Fruit fly (Drosophila melanogaster) whole organism, embryonic: Measurements from ENCODE around the gene CG14915.

Experiments
- B-H1 ChIP-seq: fragments of 200-800 bp; sonication (Bioruptor generic); IDR thresholded peaks from 3 replicates; pipeline ENCODE4 v1.3.6; 2022; ENCODE audit warnings: missing biosample characterization, missing genetic modification characterization
- BtbVII ChIP-seq: fragments of 200-800 bp; sonication (Bioruptor generic); optimal IDR thresholded peaks from 3 replicates; lab custom pipeline; 2017; ENCODE audit warnings: missing biosample characterization, mild to moderate bottlenecking, missing genetic modification characterization
- CG10654 ChIP-seq: fragments of 200-800 bp; sonication (Bioruptor generic); optimal IDR thresholded peaks from 2 replicates; lab custom pipeline; 2016; ENCODE audit warnings: missing biosample characterization, missing genetic modification characterization
- CG11504 ChIP-seq: fragments of 200-800 bp; sonication (Bioruptor generic); optimal IDR thresholded peaks from 3 replicates; lab custom pipeline; 2019; ENCODE audit warnings: missing biosample characterization, mild to moderate bottlenecking, missing genetic modification characterization, moderate library complexity
- CG12236 ChIP-seq: fragments of 200-800 bp; sonication (Bioruptor generic); optimal IDR thresholded peaks from 2 replicates; lab custom pipeline; 2016; ENCODE audit warnings: missing biosample characterization, missing genetic modification characterization
- CG13123 ChIP-seq: fragments of 200-800 bp; sonication (Bioruptor generic); optimal IDR thresholded peaks from 2 replicates; lab custom pipeline; 2016; ENCODE audit warnings: missing biosample characterization, missing genetic modification characterization
- CG14441 ChIP-seq: fragments of 200-800 bp; sonication (Bioruptor generic); IDR thresholded peaks from 2 replicates; pipeline ENCODE4 v1.3.6; 2022; ENCODE audit warnings: missing biosample characterization, missing genetic modification characterization
- CG14710 ChIP-seq: fragments of 200-800 bp; sonication (Bioruptor generic); optimal IDR thresholded peaks from 3 replicates; lab custom pipeline; 2019; ENCODE audit warnings: missing biosample characterization, mild to moderate bottlenecking, missing genetic modification characterization, moderate library complexity
- CG15479 ChIP-seq: fragments of 200-800 bp; sonication (Bioruptor generic); optimal IDR thresholded peaks from 3 replicates; lab custom pipeline; 2019; ENCODE audit warnings: missing biosample characterization, mild to moderate bottlenecking, missing genetic modification characterization, moderate library complexity
- CG17328 ChIP-seq: fragments of 200-800 bp; sonication (Bioruptor generic); IDR thresholded peaks from 2 replicates; pipeline ENCODE4 v1.3.6; 2022; ENCODE audit warnings: missing biosample characterization, missing genetic modification characterization
- CG17359 ChIP-seq: fragments of 200-800 bp; sonication (Bioruptor generic); optimal IDR thresholded peaks from 3 replicates; lab custom pipeline; 2018; ENCODE audit warnings: missing biosample characterization, mild to moderate bottlenecking, missing genetic modification characterization, moderate library complexity
- CG2199 ChIP-seq: fragments of 200-800 bp; sonication (Bioruptor generic); IDR thresholded peaks from 3 replicates; pipeline ENCODE4 v1.3.6; 2022; ENCODE audit warnings: missing biosample characterization, missing genetic modification characterization
- CG30020 ChIP-seq: fragments of 200-800 bp; optimal IDR thresholded peaks from 2 replicates; lab custom pipeline; 2019; ENCODE audit warnings: missing biosample characterization, mild to moderate bottlenecking, missing genetic modification characterization, moderate library complexity
- CG3281 ChIP-seq: fragments of 200-800 bp; sonication (Bioruptor generic); optimal IDR thresholded peaks from 3 replicates; lab custom pipeline; 2017; ENCODE audit warnings: missing biosample characterization, mild to moderate bottlenecking, missing genetic modification characterization
- CG34422 ChIP-seq: fragments of 200-800 bp; sonication (Bioruptor generic); IDR thresholded peaks from 3 replicates; pipeline ENCODE4 v1.3.6; 2022; ENCODE audit warnings: missing biosample characterization, missing genetic modification characterization
- CG3995 ChIP-seq: fragments of 200-800 bp; sonication (Bioruptor generic); optimal IDR thresholded peaks from 3 replicates; lab custom pipeline; 2016; ENCODE audit warnings: missing biosample characterization, missing genetic modification characterization
- CG4282 ChIP-seq: fragments of 200-800 bp; sonication (Bioruptor generic); optimal IDR thresholded peaks from 2 replicates; lab custom pipeline; 2016; ENCODE audit warnings: missing biosample characterization, missing genetic modification characterization
- CG4328 ChIP-seq: fragments of 200-800 bp; sonication (Bioruptor generic); optimal IDR thresholded peaks from 3 replicates; lab custom pipeline; 2017; ENCODE audit warnings: missing biosample characterization, missing genetic modification reagents, missing genetic modification characterization
- CG4820 ChIP-seq: fragments of 200-800 bp; sonication (Bioruptor generic); optimal IDR thresholded peaks from 3 replicates; lab custom pipeline; 2016; ENCODE audit warnings: missing biosample characterization, missing genetic modification characterization
- CG5245 ChIP-seq: fragments of 200-800 bp; sonication (Bioruptor generic); optimal IDR thresholded peaks from 3 replicates; lab custom pipeline; 2016; ENCODE audit warnings: missing biosample characterization, missing genetic modification characterization
- CG7963 ChIP-seq: fragments of 200-800 bp; sonication (Bioruptor generic); IDR thresholded peaks from 3 replicates; pipeline ENCODE4 v1.3.6; 2022; ENCODE audit warnings: missing biosample characterization, missing genetic modification characterization; ENCODE audit not compliant: partially characterized antibody
- CG8290 ChIP-seq, 3 experiments: fragments of 200-800 bp; sonication (Bioruptor generic); optimal IDR thresholded peaks; 2 replicates each; lab custom pipeline; 2016 to 2019; ENCODE audit warnings: missing biosample characterization in 3 of 3, missing genetic modification characterization in 3 of 3, mild to moderate bottlenecking in 2 of 3, moderate library complexity in 1 of 3
- Dip2 ChIP-seq: fragments of 200-800 bp; sonication (Bioruptor generic); IDR thresholded peaks from 2 replicates; pipeline ENCODE4 v1.3.6; 2022; ENCODE audit warnings: missing biosample characterization, missing genetic modification characterization
- HLHmδ ChIP-seq: fragments of 200-800 bp; sonication (Bioruptor generic); optimal IDR thresholded peaks from 2 replicates; lab custom pipeline; 2018; ENCODE audit warnings: missing biosample characterization, mild to moderate bottlenecking, missing genetic modification characterization, moderate library complexity
- Hr51 ChIP-seq, 2 experiments: fragments of 200-800 bp; sonication (Bioruptor generic); optimal IDR thresholded peaks; 2 replicates in 1 of 2; 3 replicates in 1 of 2; lab custom pipeline; 2016 to 2018; ENCODE audit warnings: missing biosample characterization in 2 of 2, missing genetic modification characterization in 2 of 2, mild to moderate bottlenecking in 1 of 2, moderate library complexity in 1 of 2
- Med ChIP-seq: fragments of 200-800 bp; sonication (Bioruptor generic); peaks from one replicate; lab custom pipeline; 2016; ENCODE audit warnings: missing biosample characterization, missing genetic modification characterization, mild to moderate bottlenecking, inconsistent platforms, moderate library complexity
- NfI ChIP-seq: fragments of 200-800 bp; sonication (Bioruptor generic); optimal IDR thresholded peaks from 3 replicates; lab custom pipeline; 2018; ENCODE audit warnings: missing biosample characterization, mild to moderate bottlenecking, missing genetic modification characterization, moderate library complexity
- Usf ChIP-seq: fragments of 200-800 bp; sonication (Bioruptor generic); optimal IDR thresholded peaks from 2 replicates; lab custom pipeline; 2017; ENCODE audit warnings: missing genotype, missing biosample characterization, missing genetic modification characterization
- ap ChIP-seq: fragments of 200-800 bp; sonication (Bioruptor generic); IDR thresholded peaks from 2 replicates; pipeline ENCODE4 v1.3.6; 2022; ENCODE audit warnings: missing biosample characterization, missing genetic modification characterization
- ato ChIP-seq: fragments of 200-800 bp; sonication (Bioruptor generic); IDR thresholded peaks from 2 replicates; pipeline ENCODE4 v1.3.6; 2022; ENCODE audit warnings: missing biosample characterization, missing genetic modification characterization; ENCODE audit not compliant: partially characterized antibody
- cg ChIP-seq: fragments of 200-800 bp; sonication (Bioruptor generic); optimal IDR thresholded peaks from 3 replicates; lab custom pipeline; 2019; ENCODE audit warnings: missing biosample characterization, mild to moderate bottlenecking, missing genetic modification characterization, moderate library complexity
- crol ChIP-seq: fragments of 200-800 bp; sonication (Bioruptor generic); IDR thresholded peaks from 2 replicates; pipeline ENCODE4 v1.3.6; 2022; ENCODE audit warnings: missing biosample characterization, missing genetic modification characterization
- crp ChIP-seq, 2 experiments: fragments of 200-800 bp; sonication (Bioruptor generic); optimal IDR thresholded peaks; 2 replicates in 1 of 2; 3 replicates in 1 of 2; lab custom pipeline; 2017; ENCODE audit warnings: missing biosample characterization in 2 of 2, missing genetic modification characterization in 2 of 2, mild to moderate bottlenecking in 1 of 2, moderate library complexity in 1 of 2
- dati ChIP-seq: fragments of 200-800 bp; sonication (Bioruptor generic); IDR thresholded peaks from 2 replicates; pipeline ENCODE4 v1.3.6; 2022; ENCODE audit warnings: missing biosample characterization, missing genetic modification characterization
- dysf ChIP-seq: fragments of 200-800 bp; sonication (Bioruptor generic); IDR thresholded peaks from 3 replicates; pipeline ENCODE4 v1.3.6; 2022; ENCODE audit warnings: missing biosample characterization, missing genetic modification characterization
- eve ChIP-seq, 2 experiments: fragments of >200 bp; optimal IDR thresholded peaks; 2 replicates each; lab custom pipeline; 2017; ENCODE audit warnings: missing biosample characterization in 2 of 2, missing genetic modification characterization in 2 of 2
- ewg ChIP-seq: fragments of 200-800 bp; sonication (Bioruptor generic); optimal IDR thresholded peaks from 3 replicates; lab custom pipeline; 2017; ENCODE audit warnings: mild to moderate bottlenecking, missing biosample characterization, missing genetic modification reagents, missing genetic modification characterization
- fd96Cb ChIP-seq: fragments of 200-800 bp; sonication (Bioruptor generic); optimal IDR thresholded peaks from 2 replicates; lab custom pipeline; 2018; ENCODE audit warnings: missing biosample characterization, mild to moderate bottlenecking, missing genetic modification characterization, moderate library complexity
- gro ChIP-seq: fragments of 200-800 bp; sonication (Bioruptor generic); optimal IDR thresholded peaks from 2 replicates; lab custom pipeline; 2016; ENCODE audit warnings: missing biosample characterization, missing genetic modification characterization
- gt ChIP-seq: fragments of 200-800 bp; sonication (Bioruptor generic); IDR thresholded peaks from 2 replicates; pipeline ENCODE4 v1.3.6; 2022; ENCODE audit warnings: missing biosample characterization, missing genetic modification characterization
- hb ChIP-seq: fragments of 200-800 bp; sonication (Bioruptor generic); IDR thresholded peaks from 3 replicates; pipeline ENCODE4 v1.3.6; 2022; ENCODE audit warnings: missing biosample characterization, missing genetic modification characterization; ENCODE audit not compliant: partially characterized antibody
- ind ChIP-seq: fragments of 200-800 bp; sonication (Bioruptor generic); optimal IDR thresholded peaks from 3 replicates; lab custom pipeline; 2016; ENCODE audit warnings: missing biosample characterization, missing genetic modification characterization
- lov ChIP-seq, 2 experiments: fragments of 200-800 bp in 1 of 2; fragments of >200 bp in 1 of 2; sonication (Bioruptor generic) in 1 of 2; IDR thresholded peaks in 1 of 2; optimal IDR thresholded peaks in 1 of 2; 2 replicates in 1 of 2; 3 replicates in 1 of 2; pipeline versions ENCODE4 v1.3.6 to Lab custom; 2017 to 2022; ENCODE audit warnings: missing biosample characterization in 1 of 2, missing genetic modification characterization in 1 of 2
- mam ChIP-seq: fragments of 200-800 bp; sonication (Bioruptor generic); optimal IDR thresholded peaks from 3 replicates; lab custom pipeline; 2016; ENCODE audit warnings: missing biosample characterization, missing genetic modification characterization
- nerfin-2 ChIP-seq: fragments of 200-800 bp; sonication (Bioruptor generic); IDR thresholded peaks from 2 replicates; pipeline ENCODE4 v1.3.6; 2022; ENCODE audit warnings: missing biosample characterization, missing genetic modification characterization; ENCODE audit not compliant: partially characterized antibody
- slbo ChIP-seq: fragments of 200-800 bp; sonication (Bioruptor generic); IDR thresholded peaks from 2 replicates; pipeline ENCODE4 v1.3.6; 2022; ENCODE audit warnings: missing biosample characterization, missing genetic modification characterization
- toy ChIP-seq: fragments of 200-800 bp; sonication (Bioruptor generic); IDR thresholded peaks from 2 replicates; pipeline ENCODE4 v1.3.6; 2022; ENCODE audit warnings: missing biosample characterization, missing genetic modification characterization
- unc-4 ChIP-seq: fragments of 200-800 bp; sonication (Bioruptor generic); IDR thresholded peaks from 2 replicates; pipeline ENCODE4 v1.3.6; 2022; ENCODE audit warnings: missing biosample characterization, missing genetic modification characterization; ENCODE audit not compliant: partially characterized antibody
- zf30C ChIP-seq: fragments of 200-800 bp; sonication (Bioruptor generic); optimal IDR thresholded peaks from 3 replicates; lab custom pipeline; 2018; ENCODE audit warnings: missing biosample characterization, mild to moderate bottlenecking, missing genetic modification characterization

The CG14915 gene

DNA sequence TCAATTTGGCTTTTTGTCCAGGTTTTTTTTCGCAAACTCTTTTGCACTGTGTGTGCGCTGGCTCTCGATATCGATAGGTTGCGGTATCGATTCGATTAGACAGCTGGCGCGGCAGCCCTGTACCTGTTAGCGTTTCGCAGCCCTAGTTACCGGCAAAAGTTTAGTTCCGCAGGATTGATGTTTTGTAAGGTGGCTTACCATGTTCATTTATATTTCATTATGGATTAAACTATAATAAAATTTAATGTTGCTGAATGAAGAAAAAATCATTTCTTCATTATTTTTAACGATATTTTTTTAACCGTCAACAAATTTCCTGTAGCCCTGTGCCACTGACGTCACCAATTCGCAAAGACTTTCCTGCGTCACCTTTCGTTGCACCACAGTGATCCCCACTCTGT, 35.7 kb downstream of the CG14915 start, which contains the start of gene Reps (continued):
- peak; percentile 99 for TF ChIP-seq CG3281 (GFP tag; lab: Kevin White, UChicago)
- TF ChIP-seq crp (GFP tag; optimal IDR thresholded peaks at IDR 0.05; lab: Kevin White, UChicago), result peak; percentile 33 to 84
- TF ChIP-seq Med (GFP tag; lab: Kevin White, UChicago), result peak; percentile 100
- TF ChIP-seq CG3995, result peak; percentile 83
- TF ChIP-seq CG7963, result peak; percentile 60; the same call in 2 of the 3 replicates
- TF ChIP-seq CG15479 (GFP tag; lab: Kevin White, UChicago), result peak; percentile 78
- peak; percentile 97 for TF ChIP-seq ewg (GFP tag; lab: Kevin White, UChicago)
- TF ChIP-seq ap (GFP tag; lab: Robert Waterston, UW), result peak; percentile 99
- peak; percentile 100 for TF ChIP-seq CG34422 (GFP tag; lab: Robert Waterston, UW)
- peak; percentile 99 for TF ChIP-seq CG17328 (GFP tag; lab: Robert Waterston, UW)
- peak; percentile 17 for TF ChIP-seq HLHmδ
- peak; percentile 97 for TF ChIP-seq gro (GFP tag; lab: Kevin White, UChicago)
- peak; percentile 98 for TF ChIP-seq CG14710 (tag; lab: Kevin White, UChicago)
- peak; percentile 68 for TF ChIP-seq nerfin-2
- peak; percentile 68; the same call in 2 of the 3 replicates for TF ChIP-seq hb (GFP tag; lab: Robert Waterston, UW)
- TF ChIP-seq Usf (GFP tag; lab: Kevin White, UChicago), result peak; percentile 98
- TF ChIP-seq crol (GFP tag; lab: Robert Waterston, UW), result peak; percentile 82
- TF ChIP-seq CG4820 (GFP tag; lab: Kevin White, UChicago), result peak; percentile 99
- peak; percentile 69 for TF ChIP-seq unc-4
- peak; percentile 99 for TF ChIP-seq ind (GFP tag; lab: Kevin White, UChicago)
- TF ChIP-seq Dip2, result peak; percentile 76
- TF ChIP-seq NfI (GFP tag; lab: Kevin White, UChicago), result peak; percentile 98
- TF ChIP-seq CG4282 (GFP tag; lab: Kevin White, UChicago), result peak; percentile 92
- peak; percentile 97 for TF ChIP-seq toy (GFP tag; lab: Robert Waterston, UW)
- peak; percentile 98 for TF ChIP-seq gt (GFP tag; lab: Robert Waterston, UW)
- TF ChIP-seq CG8290 (GFP tag; optimal IDR thresholded peaks at IDR 0.05; lab: Kevin White, UChicago), result peak; percentile 99
- TF ChIP-seq CG8290 (tag; optimal IDR thresholded peaks at IDR 0.05; lab: Kevin White, UChicago), result peak; percentile 96
- TF ChIP-seq CG12236 (GFP tag; lab: Kevin White, UChicago), result peak; percentile 92
- peak; percentile 98 for TF ChIP-seq CG17359 (tag; lab: Kevin White, UChicago)
- peak; percentile 97 for TF ChIP-seq dati (GFP tag; lab: Robert Waterston, UW)
- peak; percentile 98 for TF ChIP-seq CG5245 (GFP tag; lab: Kevin White, UChicago)
- peak in 1 of 2 experiments; percentile 93 for TF ChIP-seq eve (GFP tag; optimal IDR thresholded peaks at IDR 0.05; lab: Kevin White, UChicago)
- TF ChIP-seq BtbVII (GFP tag; lab: Kevin White, UChicago), result peak; percentile 97
- no peak for TF ChIP-seq zf30C (GFP tag; lab: Kevin White, UChicago)
- TF ChIP-seq CG11504 (tag; lab: Kevin White, UChicago), result peak; percentile 97
- peak; percentile 97 for TF ChIP-seq CG13123 (GFP tag; lab: Kevin White, UChicago)
- TF ChIP-seq slbo (GFP tag; lab: Robert Waterston, UW), result peak; percentile 99
- peak; percentile 99 for TF ChIP-seq CG2199
- peak; percentile 99 for TF ChIP-seq CG10654 (GFP tag; lab: Kevin White, UChicago)
- TF ChIP-seq cg, result no peak
- TF ChIP-seq fd96Cb (tag; lab: Kevin White, UChicago), result peak; percentile 99
- no peak for TF ChIP-seq lov (optimal IDR thresholded peaks at IDR 0.05; lab: Kevin White, UChicago)
- TF ChIP-seq lov (GFP tag; IDR thresholded peaks at IDR 0.05; lab: Robert Waterston, UW), result peak; percentile 98
- TF ChIP-seq Hr51 (GFP tag; optimal IDR thresholded peaks at IDR 0.05; lab: Kevin White, UChicago), result peak; percentile 97 to 98
- TF ChIP-seq mam, result peak; percentile 98
- peak; percentile 20; the same call in 1 of the 2 replicates for TF ChIP-seq ato (GFP tag; lab: Robert Waterston, UW)
- peak; percentile 99 for TF ChIP-seq dysf
- TF ChIP-seq CG4328 (GFP tag; lab: Kevin White, UChicago), result peak; percentile 95
- TF ChIP-seq B-H1, result peak; percentile 99
- TF ChIP-seq CG14441 (GFP tag; lab: Robert Waterston, UW), result peak; percentile 99
- TF ChIP-seq CG30020 (tag; lab: Kevin White, UChicago), result peak; percentile 90
